Worm (Caenorhabditis elegans): ENCODE measurements around the gene ZK1290.1.

ce11 chrII:7530944-7531343, 30.6 kb upstream of the ZK1290.1 start, which contains the start of gene wrt-1:
- TF ChIP-seq ztf-23 (GFP tag; IDR thresholded peaks at IDR 0.05) (no peak), med-1 (GFP tag; optimal IDR thresholded peaks at IDR 0.05; ENCODE audit: insufficient read depth) (no peak), T22C8.4 (GFP tag; IDR thresholded peaks at IDR 0.05) (no peak), flt-1 (GFP tag; IDR thresholded peaks at IDR 0.05) (no peak), ztf-29 (GFP tag; IDR thresholded peaks at IDR 0.05) (no peak), ref-1 (GFP tag; conservative IDR thresholded peaks at IDR 0.05) (no peak)

All from whole organism, midembryonic.